Worm (Caenorhabditis elegans) whole organism, late embryonic: ENCODE measurements around the gene F54C8.6.

ENCODE experiments used
- C38D4.7 ChIP-seq: fragments of 200-800 bp; sonication (Bioruptor generic); optimal IDR thresholded peaks from 2 replicates; lab custom pipeline; 2018; ENCODE audit warnings: mild to moderate bottlenecking, missing genetic modification characterization, moderate library complexity, missing compliant biosample characterization
- F13H6.1 ChIP-seq: sonication (generic microtip); optimal IDR thresholded peaks from 2 replicates; lab custom pipeline; 2016; ENCODE audit warnings: missing genetic modification characterization, missing compliant biosample characterization
- K02D7.2 ChIP-seq: sonication (generic microtip); optimal IDR thresholded peaks from 2 replicates; lab custom pipeline; 2017; ENCODE audit warnings: mild to moderate bottlenecking, missing genetic modification characterization, missing compliant biosample characterization
- Y22D7AL.16 ChIP-seq: sonication (generic microtip); optimal IDR thresholded peaks from 2 replicates; lab custom pipeline; 2016; ENCODE audit warnings: missing genetic modification characterization, missing compliant biosample characterization
- ama-1 ChIP-seq: fragments of 150-350 bp; optimal IDR thresholded peaks from 2 replicates; lab custom pipeline; 2014
- ceh-14 ChIP-seq: sonication (generic microtip); optimal IDR thresholded peaks from 2 replicates; lab custom pipeline; 2016; ENCODE audit warnings: missing genotype, missing genetic modification characterization, missing compliant biosample characterization
- ceh-18 ChIP-seq: sonication (generic microtip); optimal IDR thresholded peaks from 2 replicates; lab custom pipeline; 2016; ENCODE audit warnings: missing genetic modification characterization, missing compliant biosample characterization
- ceh-19 ChIP-seq: fragments of 200-800 bp; sonication (Bioruptor generic); optimal IDR thresholded peaks from 2 replicates; lab custom pipeline; 2018; ENCODE audit warnings: mild to moderate bottlenecking, missing genetic modification characterization, missing compliant biosample characterization
- ceh-30 ChIP-seq: fragments of 150-350 bp; optimal IDR thresholded peaks from 2 replicates; lab custom pipeline; 2014; ENCODE audit warnings: missing biosample characterization, missing genetic modification characterization
- ceh-34 ChIP-seq: sonication (generic microtip); optimal IDR thresholded peaks from 2 replicates; lab custom pipeline; 2016; ENCODE audit warnings: mild to moderate bottlenecking, missing genetic modification characterization, missing compliant biosample characterization
- ceh-48 ChIP-seq: sonication (generic microtip); optimal IDR thresholded peaks from 2 replicates; lab custom pipeline; 2016; ENCODE audit warnings: missing genetic modification characterization, inconsistent platforms, missing compliant biosample characterization
- ceh-6 ChIP-seq: fragments of 200-800 bp; sonication (Bioruptor generic); optimal IDR thresholded peaks from 2 replicates; lab custom pipeline; 2018; ENCODE audit warnings: mild to moderate bottlenecking, missing genetic modification characterization, missing compliant biosample characterization
- ceh-9 ChIP-seq: sonication (generic microtip); optimal IDR thresholded peaks from 2 replicates; lab custom pipeline; 2016; ENCODE audit warnings: mild to moderate bottlenecking, missing genetic modification characterization, inconsistent platforms, missing compliant biosample characterization
- dmd-4 ChIP-seq: sonication (generic microtip); optimal IDR thresholded peaks from 2 replicates; lab custom pipeline; 2016; ENCODE audit warnings: borderline replicate concordance, missing genetic modification characterization, missing compliant biosample characterization
- dve-1 ChIP-seq: sonication (generic microtip); optimal IDR thresholded peaks from 2 replicates; lab custom pipeline; 2017; ENCODE audit warnings: antibody characterized with exemption, mild to moderate bottlenecking, missing genetic modification characterization, missing compliant biosample characterization
- elt-4 ChIP-seq: sonication (generic microtip); optimal IDR thresholded peaks from 2 replicates; lab custom pipeline; 2016; ENCODE audit warnings: missing genetic modification characterization, missing compliant biosample characterization
- hlh-15 ChIP-seq: sonication (generic microtip); optimal IDR thresholded peaks from 2 replicates; lab custom pipeline; 2016; ENCODE audit warnings: missing genetic modification characterization, missing compliant biosample characterization
- hlh-30 ChIP-seq: sonication (generic microtip); optimal IDR thresholded peaks from 2 replicates; lab custom pipeline; 2017; ENCODE audit warnings: antibody characterized with exemption, missing genetic modification characterization, missing compliant biosample characterization; ENCODE audit not compliant: insufficient read depth
- lin-11 ChIP-seq: fragments of 200-800 bp; sonication (Bioruptor generic); optimal IDR thresholded peaks from 2 replicates; lab custom pipeline; 2018; ENCODE audit warnings: mild to moderate bottlenecking, missing genetic modification characterization, missing compliant biosample characterization
- mec-3 ChIP-seq: sonication (generic microtip); optimal IDR thresholded peaks from 2 replicates; lab custom pipeline; 2016; ENCODE audit warnings: borderline replicate concordance, missing genetic modification characterization, missing compliant biosample characterization
- nhr-11 ChIP-seq: fragments of 150-350 bp; optimal IDR thresholded peaks from 2 replicates; lab custom pipeline; 2014; ENCODE audit warnings: missing biosample characterization, missing genetic modification characterization
- nhr-232 ChIP-seq: sonication (generic microtip); optimal IDR thresholded peaks from 2 replicates; lab custom pipeline; 2016; ENCODE audit warnings: missing genetic modification characterization, missing compliant biosample characterization
- npax-4 ChIP-seq: sonication (generic microtip); optimal IDR thresholded peaks from 2 replicates; lab custom pipeline; 2016; ENCODE audit warnings: missing genetic modification characterization, missing compliant biosample characterization
- odd-2 ChIP-seq: sonication (generic microtip); optimal IDR thresholded peaks from 2 replicates; lab custom pipeline; 2017; ENCODE audit warnings: antibody characterized with exemption, mild to moderate bottlenecking, missing genetic modification characterization, missing compliant biosample characterization
- pag-3 ChIP-seq: sonication (generic microtip); optimal IDR thresholded peaks from 2 replicates; lab custom pipeline; 2016; ENCODE audit warnings: missing compliant biosample characterization, missing genetic modification characterization, borderline replicate concordance
- pax-1 ChIP-seq: fragments of 150-350 bp; optimal IDR thresholded peaks from 2 replicates; lab custom pipeline; 2014; ENCODE audit warnings: missing biosample characterization, missing genetic modification characterization
- pqm-1 ChIP-seq: sonication (generic microtip); optimal IDR thresholded peaks from 2 replicates; lab custom pipeline; 2016; ENCODE audit warnings: missing genetic modification characterization, missing compliant biosample characterization
- pros-1 ChIP-seq: fragments of 150-350 bp; optimal IDR thresholded peaks from 2 replicates; lab custom pipeline; 2014; ENCODE audit warnings: missing biosample characterization, missing genetic modification reagents, missing genetic modification characterization
- ref-2 ChIP-seq: sonication (generic microtip); optimal IDR thresholded peaks from 2 replicates; lab custom pipeline; 2016; ENCODE audit warnings: missing genetic modification characterization, missing compliant biosample characterization
- sdc-2 ChIP-seq: sonication (generic microtip); optimal IDR thresholded peaks from 2 replicates; lab custom pipeline; 2016; ENCODE audit warnings: missing genotype, missing genetic modification characterization, missing compliant biosample characterization
- sox-2 ChIP-seq: fragments of 200-800 bp; sonication (Bioruptor generic); IDR thresholded peaks from 2 replicates; pipeline ENCODE4 v1.3.6; 2022; ENCODE audit warnings: missing genetic modification reagents, missing genetic modification characterization, missing compliant biosample characterization
- tbx-2 ChIP-seq: sonication (generic microtip); optimal IDR thresholded peaks from 2 replicates; lab custom pipeline; 2016; ENCODE audit warnings: missing genetic modification characterization, missing compliant biosample characterization
- tbx-7 ChIP-seq: sonication (generic microtip); optimal IDR thresholded peaks from 2 replicates; lab custom pipeline; 2016; ENCODE audit warnings: missing genotype, missing genetic modification characterization, missing compliant biosample characterization
- unc-3 ChIP-seq, 2 experiments: fragments of 200-800 bp in 1 of 2; sonication (Bioruptor generic) in 1 of 2; sonication (generic microtip) in 1 of 2; conservative IDR thresholded peaks in 1 of 2; optimal IDR thresholded peaks in 1 of 2; 2 replicates each; pipeline versions ENCODE4 v1.3.6 to Lab custom; 2016 to 2022; ENCODE audit warnings: missing compliant biosample characterization in 2 of 2, missing genetic modification characterization in 2 of 2, missing genetic modification reagents in 1 of 2
- unc-86 ChIP-seq: sonication (generic microtip); optimal IDR thresholded peaks from 2 replicates; lab custom pipeline; 2016; ENCODE audit warnings: missing genetic modification characterization, missing compliant biosample characterization
- zip-5 ChIP-seq: sonication (generic microtip); optimal IDR thresholded peaks from 2 replicates; lab custom pipeline; 2016; ENCODE audit warnings: missing genetic modification characterization, missing compliant biosample characterization

F54C8.6 gene

ce11 chrIII:9441133-9441532, 8.6 kb downstream of the F54C8.6 start, which contains the start of gene emb-30:
TSS of gene emb-30 (minus strand) at chrIII:9441460.
- TF ChIP-seq ceh-6, result no peak
- no peak for TF ChIP-seq lin-11 (tag; lab: Kevin White, UChicago)
- TF ChIP-seq sox-2 (GFP tag; lab: Robert Waterston, UW), result no peak
- TF ChIP-seq, all 69 proteins: peak for 0

ce11 chrIII:9439399-9439798, 10.3 kb downstream of the F54C8.6 start, which contains the start of gene F54C8.1:
TSS of gene F54C8.1 (plus strand) at chrIII:9439699.
- TF ChIP-seq pag-3 (no peak), ceh-9 (tag; lab: Kevin White, UChicago) (no peak), tbx-2 (tag; lab: Kevin White, UChicago) (no peak), sdc-2 (tag; lab: Kevin White, UChicago) (no peak), unc-86 (tag; lab: Kevin White, UChicago) (no peak), ceh-34 (tag; lab: Kevin White, UChicago) (no peak), ceh-19 (GFP tag; lab: Kevin White, UChicago) (no peak), ceh-18 (tag; lab: Kevin White, UChicago) (no peak), elt-4 (no peak), C38D4.7 (GFP tag; lab: Kevin White, UChicago) (no peak), odd-2 (tag; lab: Kevin White, UChicago) (no peak), ceh-14 (no peak), zip-5 (no peak), hlh-15 (no peak), pqm-1 (tag; lab: Kevin White, UChicago) (no peak), ama-1 (lab: Kevin White, UChicago) (no peak), hlh-30 (tag; lab: Kevin White, UChicago) (no peak), ref-2 (tag; lab: Kevin White, UChicago) (no peak), pros-1 (tag; lab: Kevin White, UChicago) (no peak), K02D7.2 (tag; lab: Kevin White, UChicago) (no peak)

- TF ChIP-seq mec-3 (tag; lab: Kevin White, UChicago) (no peak), ceh-30 (tag; lab: Kevin White, UChicago) (no peak), npax-4 (tag; lab: Kevin White, UChicago) (no peak), dve-1 (tag; lab: Kevin White, UChicago) (no peak), unc-86 (tag; lab: Kevin White, UChicago) (no peak)
These were observed 14.7 kb downstream of the F54C8.6 start for ce11 chrIII:9434999-9435398.

- TF ChIP-seq elt-4, result no peak
- no peak for TF ChIP-seq ceh-18 (tag; lab: Kevin White, UChicago)
- no peak for TF ChIP-seq ceh-6
- no peak for TF ChIP-seq tbx-7 (tag; lab: Kevin White, UChicago)
These were observed 16.1 kb downstream of the F54C8.6 start, which contains the start of gene cpar-1 for ce11 chrIII:9433576-9434107. TSS of gene cpar-1 (plus strand) at chrIII:9434057.

DNA sequence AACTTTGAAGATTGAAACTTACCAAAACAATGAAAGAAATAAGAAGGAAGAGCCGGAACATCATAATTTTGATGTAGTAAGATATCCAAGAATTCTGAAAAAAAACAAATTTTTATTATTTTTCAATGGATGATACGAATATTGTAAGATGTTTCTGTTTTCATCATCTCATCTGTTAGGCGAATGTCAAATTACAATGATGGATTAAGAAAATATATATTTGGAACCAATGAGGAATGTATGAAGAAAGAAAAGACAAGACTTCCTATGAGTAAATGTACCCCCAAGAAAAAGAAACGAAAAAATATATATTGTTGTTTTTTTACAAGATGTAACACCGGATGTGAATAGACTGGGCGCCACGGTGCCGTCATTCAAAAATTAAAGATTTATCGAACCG, 23.4 kb downstream of the F54C8.6 start, which contains the start of gene T26G10.5:
T26G10.5 (minus strand) TSS at position 101 of the 400 bp plus-strand sequence.
- TF ChIP-seq ama-1 (lab: Kevin White, UChicago) (no peak), dmd-4 (tag; lab: Kevin White, UChicago) (no peak), ceh-48 (tag; lab: Kevin White, UChicago) (no peak), nhr-11 (tag; lab: Kevin White, UChicago) (no peak), pax-1 (tag; lab: Kevin White, UChicago) (no peak), ceh-9 (tag; lab: Kevin White, UChicago) (no peak), pqm-1 (tag; lab: Kevin White, UChicago) (no peak), ceh-6 (no peak), Y22D7AL.16 (tag; lab: Kevin White, UChicago) (no peak), tbx-2 (tag; lab: Kevin White, UChicago) (no peak), mec-3 (tag; lab: Kevin White, UChicago) (no peak), ceh-19 (GFP tag; lab: Kevin White, UChicago) (no peak), nhr-232 (no peak), unc-3 (GFP tag; conservative IDR thresholded peaks at IDR 0.05; lab: Robert Waterston, UW) (no peak), unc-3 (tag; optimal IDR thresholded peaks at IDR 0.05; lab: Kevin White, UChicago) (no peak), unc-86 (tag; lab: Kevin White, UChicago) (no peak), F13H6.1 (tag; lab: Kevin White, UChicago) (no peak)
